Worm (Caenorhabditis elegans) whole organism, L4/young adult: ENCODE results near the gene T24E12.3.

Experiments
- W03F9.2 ChIP-seq: fragments of 150-350 bp; optimal IDR thresholded peaks from 2 replicates; lab custom pipeline; 2014; ENCODE audit warnings: missing biosample characterization, missing genetic modification characterization
- dao-5 ChIP-seq: sonication (generic microtip); optimal IDR thresholded peaks from 2 replicates; lab custom pipeline; 2016; ENCODE audit warnings: missing genotype, missing genetic modification characterization, moderate library complexity, missing compliant biosample characterization
- him-1 ChIP-seq: sonication (generic microtip); optimal IDR thresholded peaks from 2 replicates; lab custom pipeline; 2016; ENCODE audit warnings: missing genotype, missing genetic modification reagents, missing genetic modification characterization, missing compliant biosample characterization

DNA sequence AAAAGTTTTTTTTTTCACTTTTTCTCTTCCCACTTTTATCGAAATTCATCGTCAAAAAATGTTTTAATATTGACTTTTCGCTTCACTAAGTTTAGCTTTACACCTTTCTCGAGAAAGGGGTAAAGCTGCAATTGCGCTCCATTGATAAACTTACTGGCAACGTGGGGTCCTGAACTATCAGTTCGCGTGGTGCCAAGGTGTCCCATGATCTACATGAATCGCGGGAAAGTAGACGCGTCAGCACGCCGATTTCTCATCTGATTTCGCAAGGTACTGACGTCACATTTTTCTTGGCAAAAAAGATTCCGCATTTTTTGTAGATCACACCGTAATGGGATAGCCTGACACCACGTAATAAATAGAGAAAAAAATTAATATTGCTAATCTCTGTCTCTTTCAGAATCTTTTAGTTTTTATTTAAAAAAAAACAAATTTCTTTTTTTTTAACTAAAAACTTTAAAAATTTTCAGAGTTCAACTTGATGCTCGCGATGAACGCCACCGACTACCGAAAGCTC lies 36.1 kb downstream of the T24E12.3 start, which contains the start of gene lido-15:
- TF ChIP-seq dao-5 (tag; lab: Kevin White, UChicago) (no peak), W03F9.2 (tag; lab: Kevin White, UChicago) (no peak), him-1 (tag; lab: Kevin White, UChicago) (no peak)
